Worm (Caenorhabditis elegans): ENCODE results near the gene F43G6.8.

Gene F43G6.8

DNA sequence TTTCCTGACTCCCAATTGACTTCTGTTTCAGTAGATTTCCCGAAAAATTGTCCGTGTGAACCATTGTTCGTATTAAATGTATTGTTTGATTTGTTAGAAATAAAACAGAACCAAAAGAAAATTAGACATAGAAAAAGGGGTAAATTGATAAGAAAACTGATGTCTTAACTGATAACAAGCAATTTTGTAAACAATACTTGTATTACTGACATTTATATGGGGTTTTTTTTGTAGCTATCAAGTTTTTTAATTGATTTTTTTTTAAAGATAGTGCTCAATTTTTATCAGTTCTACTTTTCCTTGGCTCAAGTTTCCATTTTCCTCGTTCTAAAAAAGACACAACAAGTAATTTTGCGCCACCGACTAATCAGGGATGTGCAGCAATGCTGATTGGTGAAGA, 16.7 kb downstream of the F43G6.8 start:
- TF ChIP-seq nhr-76 (tag; optimal IDR thresholded peaks at IDR 0.05) (no peak), elt-2 (tag; optimal IDR thresholded peaks at IDR 0.05) (peak; percentile 92), pqm-1 (tag; optimal IDR thresholded peaks at IDR 0.05) (peak; percentile 58), pha-4 (tag; optimal IDR thresholded peaks at IDR 0.05) (peak; percentile 90)

DNA sequence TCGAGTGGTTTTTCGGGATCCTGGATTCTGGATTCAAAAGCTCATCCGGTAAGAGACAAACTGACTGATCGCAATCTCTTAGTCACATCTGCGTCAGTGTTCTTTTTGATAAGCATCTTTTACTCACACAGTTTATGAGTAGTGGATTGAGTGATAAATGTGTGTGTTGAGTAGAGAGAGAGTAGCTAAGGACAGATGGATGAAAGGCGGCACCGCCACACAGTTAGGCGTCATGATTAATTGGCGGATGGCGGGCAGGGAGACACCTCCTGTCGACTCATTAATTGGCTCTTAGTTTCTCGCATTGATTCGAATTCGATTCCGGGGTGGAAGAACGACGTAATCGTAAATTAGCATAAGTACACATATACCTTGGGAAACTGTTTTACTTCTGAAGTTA, 19.5 kb downstream of the F43G6.8 start:
- TF ChIP-seq fkh-2 (tag; optimal IDR thresholded peaks at IDR 0.05) (no peak), lin-39 (tag; optimal IDR thresholded peaks at IDR 0.05) (peak; percentile 44)

DNA sequence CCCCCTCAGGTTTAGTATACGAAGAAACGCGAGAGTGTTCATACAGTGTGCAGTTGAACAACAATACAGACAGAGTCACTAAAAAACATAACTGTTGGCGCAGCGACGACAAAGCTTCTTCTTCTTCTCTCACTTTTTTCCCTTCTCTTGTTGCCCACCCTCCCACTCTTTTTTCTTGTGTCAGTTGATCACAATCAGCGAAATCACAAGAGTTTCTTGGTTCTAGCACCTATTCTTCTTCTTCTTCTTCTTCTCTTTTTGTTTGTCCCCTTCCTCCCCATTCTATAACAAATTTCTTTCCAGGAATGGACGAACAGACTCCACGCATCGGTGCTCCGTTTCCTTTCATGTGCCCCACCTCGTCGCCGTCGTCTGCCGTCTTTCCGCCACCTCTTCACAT, 23.4 kb downstream of the F43G6.8 start, which contains the start of gene F43G6.4:
Gene F43G6.4 (plus strand): TSS at position 301 of the 400 bp plus-strand sequence.
- TF ChIP-seq egl-27 (tag; optimal IDR thresholded peaks at IDR 0.05) (no peak), mdl-1 (tag; optimal IDR thresholded peaks at IDR 0.05) (no peak), ama-1 (optimal IDR thresholded peaks at IDR 0.05) (no peak), snpc-4 (tag; optimal IDR thresholded peaks at IDR 0.05) (no peak), zag-1 (tag; optimal IDR thresholded peaks at IDR 0.05) (no peak), tbx-2 (tag; optimal IDR thresholded peaks at IDR 0.05) (no peak), sea-2 (GFP tag; optimal IDR thresholded peaks at IDR 0.05) (no peak), pha-4 (tag; optimal IDR thresholded peaks at IDR 0.05) (no peak), unc-62 (GFP tag; optimal IDR thresholded peaks at IDR 0.05) (no peak), ceh-28 (tag; optimal IDR thresholded peaks at IDR 0.05) (no peak), lsy-12 (tag; optimal IDR thresholded peaks at IDR 0.05) (no peak), nhr-67 (tag; optimal IDR thresholded peaks at IDR 0.05) (no peak), aly-2 (tag; optimal IDR thresholded peaks at IDR 0.05) (no peak)

ce11 chrII:11788025-11788424, 25.9 kb downstream of the F43G6.8 start:
- no peak for TF ChIP-seq nhr-23 (tag; optimal IDR thresholded peaks at IDR 0.05)
- peak; percentile 41 for TF ChIP-seq pha-4 (tag; optimal IDR thresholded peaks at IDR 0.05)

DNA sequence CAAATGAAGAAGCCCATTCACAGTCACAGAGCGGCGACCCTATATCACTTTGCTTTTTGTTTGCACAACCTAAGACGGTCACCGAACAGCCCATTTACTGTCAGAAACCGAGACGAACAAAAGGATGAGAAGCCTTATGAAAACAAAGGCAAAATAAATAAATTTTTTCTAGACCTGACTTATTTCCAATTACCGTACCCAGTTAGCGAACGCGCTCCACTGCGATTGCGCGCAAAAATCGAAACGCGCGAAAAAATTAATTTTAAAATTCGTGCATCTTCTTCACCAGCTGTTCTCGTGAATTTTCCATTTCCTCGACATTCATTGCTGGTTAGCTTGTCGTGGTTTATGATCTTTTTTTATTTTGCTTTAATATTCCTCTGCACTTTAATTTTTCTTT, 31.4 kb downstream of the F43G6.8 start, which contains the start of gene F43G6.16:
Gene F43G6.16 (minus strand): TSS at position 141 of the 400 bp plus-strand sequence.
- no peak for TF ChIP-seq sea-2 (GFP tag; optimal IDR thresholded peaks at IDR 0.05)
- no peak for TF ChIP-seq aly-2 (tag; optimal IDR thresholded peaks at IDR 0.05)
- TF ChIP-seq pha-4 (tag; optimal IDR thresholded peaks at IDR 0.05), result peak; percentile 55
- TF ChIP-seq nfya-1 (tag; optimal IDR thresholded peaks at IDR 0.05; ENCODE audit: insufficient read depth), result peak; percentile 21
- no peak for TF ChIP-seq unc-62 (GFP tag; optimal IDR thresholded peaks at IDR 0.05)
- no peak for TF ChIP-seq nhr-12 (tag; optimal IDR thresholded peaks at IDR 0.05)
- no peak for TF ChIP-seq pqm-1 (tag; optimal IDR thresholded peaks at IDR 0.05)

ce11 chrII:11777893-11778480, 35.9 kb downstream of the F43G6.8 start, which contains the start of the genes patr-1 and dna-2:
TSS of gene patr-1 (minus strand) at chrII:11777943.
TSS of gene dna-2 (plus strand) at chrII:11778430.
- TF ChIP-seq elt-2 (tag; optimal IDR thresholded peaks at IDR 0.05) (peak; percentile 31), lsy-12 (tag; optimal IDR thresholded peaks at IDR 0.05) (no peak), fos-1 (tag; optimal IDR thresholded peaks at IDR 0.05) (no peak), fkh-2 (tag; optimal IDR thresholded peaks at IDR 0.05) (no peak), nhr-77 (tag; optimal IDR thresholded peaks at IDR 0.05) (no peak), ztf-4 (tag; optimal IDR thresholded peaks at IDR 0.05) (no peak), pha-4 (tag; optimal IDR thresholded peaks at IDR 0.05) (peak; percentile 77), nhr-12 (tag; optimal IDR thresholded peaks at IDR 0.05) (no peak), lin-39 (tag; optimal IDR thresholded peaks at IDR 0.05) (peak; percentile 24), nhr-67 (tag; optimal IDR thresholded peaks at IDR 0.05) (no peak), nhr-237 (tag; optimal IDR thresholded peaks at IDR 0.05) (no peak), elt-1 (tag; optimal IDR thresholded peaks at IDR 0.05) (no peak), jun-1 (tag; optimal IDR thresholded peaks at IDR 0.05) (no peak), nhr-28 (tag; optimal IDR thresholded peaks at IDR 0.05) (no peak), egl-27 (tag; optimal IDR thresholded peaks at IDR 0.05) (no peak), mml-1 (tag; optimal IDR thresholded peaks at IDR 0.05) (no peak), ceh-82 (tag; optimal IDR thresholded peaks at IDR 0.05) (no peak), snpc-4 (tag; optimal IDR thresholded peaks at IDR 0.05) (no peak), egl-5 (tag; optimal IDR thresholded peaks at IDR 0.05) (peak; percentile 5), hmg-11 (tag; optimal IDR thresholded peaks at IDR 0.05) (peak; percentile 36), nhr-76 (tag; optimal IDR thresholded peaks at IDR 0.05) (no peak), ceh-16 (tag; optimal IDR thresholded peaks at IDR 0.05) (no peak), daf-12 (tag; optimal IDR thresholded peaks at IDR 0.05) (no peak), eor-1 (tag; optimal IDR thresholded peaks at IDR 0.05) (no peak), lin-15B (tag; optimal IDR thresholded peaks at IDR 0.05) (peak; percentile 78), nhr-25 (tag; optimal IDR thresholded peaks at IDR 0.05) (peak; percentile 49), nhr-23 (tag; optimal IDR thresholded peaks at IDR 0.05) (peak; percentile 48), R02D3.7 (tag; optimal IDR thresholded peaks at IDR 0.05) (peak; percentile 43), nhr-43 (tag; optimal IDR thresholded peaks at IDR 0.05; ENCODE audit: poor library complexity, severe bottlenecking) (peak; percentile 19), nhr-11 (tag; optimal IDR thresholded peaks at IDR 0.05) (no peak), unc-62 (GFP tag; optimal IDR thresholded peaks at IDR 0.05) (no peak), fkh-10 (GFP tag; optimal IDR thresholded peaks at IDR 0.05) (no peak), ceh-28 (tag; optimal IDR thresholded peaks at IDR 0.05) (no peak), ama-1 (optimal IDR thresholded peaks at IDR 0.05) (no peak)
